Fruit fly (Drosophila melanogaster) Kc167 (cell line): ENCODE data around the gene pzg.

Source experiments
- Myc ChIP-seq: fragments of >200 bp; optimal IDR thresholded peaks from 2 replicates; lab custom pipeline; 2017; ENCODE audit warnings: missing external identifiers
- Sin3A ChIP-seq: fragments of >200 bp; optimal IDR thresholded peaks from 2 replicates; lab custom pipeline; 2018; ENCODE audit warnings: missing external identifiers
- h ChIP-seq: fragments of >200 bp; optimal IDR thresholded peaks from 3 replicates; lab custom pipeline; 2018; ENCODE audit warnings: missing external identifiers
- insv ChIP-seq: fragments of >200 bp; optimal IDR thresholded peaks from 3 replicates; lab custom pipeline; 2018; ENCODE audit warnings: missing external identifiers
- psq ChIP-seq: fragments of >200 bp; optimal IDR thresholded peaks from 2 replicates; lab custom pipeline; 2017; ENCODE audit warnings: missing external identifiers
- ttk ChIP-seq: sonication (Bioruptor generic); optimal IDR thresholded peaks from 2 replicates; lab custom pipeline; 2017; ENCODE audit warnings: missing external identifiers

pzg gene

DNA sequence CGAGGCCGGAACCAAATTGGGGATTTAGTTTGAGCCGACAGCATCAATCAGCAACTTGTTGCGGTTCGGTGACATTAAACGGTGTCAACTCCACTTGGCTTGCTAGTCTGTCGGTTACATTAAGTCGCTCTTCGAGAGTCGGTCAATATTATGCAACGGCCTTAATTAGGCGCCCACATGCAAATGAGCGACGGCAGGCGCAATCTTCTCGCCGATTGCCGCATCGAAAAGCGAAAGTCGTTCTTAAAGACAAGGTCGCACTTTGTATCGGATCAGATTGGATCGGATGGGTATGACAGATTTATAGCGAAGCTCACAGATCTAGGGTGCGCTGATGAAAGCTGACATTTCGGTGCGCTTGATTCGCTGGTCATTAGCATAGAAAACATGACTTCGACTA, 5.2 kb downstream of the pzg start:
- TF ChIP-seq insv (lab: Kevin White, UChicago) (no peak), psq (lab: Kevin White, UChicago) (no peak), Sin3A (lab: Kevin White, UChicago) (no peak), ttk (lab: Kevin White, UChicago) (no peak), Myc (no peak), h (lab: Kevin White, UChicago) (no peak)

DNA sequence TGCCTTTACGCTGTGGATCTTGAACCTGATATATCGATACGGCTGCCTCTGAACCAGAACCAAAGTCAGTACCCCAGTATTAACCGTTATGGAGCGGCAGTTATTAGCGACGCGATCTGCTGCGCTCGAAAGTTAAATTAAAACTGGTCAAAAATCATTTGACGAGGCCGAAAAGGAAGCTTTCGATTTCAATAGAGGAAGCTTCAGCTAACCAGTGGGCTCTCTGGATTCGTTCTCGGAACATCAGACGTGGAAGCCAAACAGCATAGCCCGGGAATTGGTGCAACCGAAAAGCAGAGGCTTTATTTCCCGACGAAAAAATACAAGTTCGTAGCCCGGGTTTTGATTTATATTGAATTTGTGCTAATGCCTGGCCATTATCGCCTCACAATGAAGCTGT, 6.8 kb downstream of the pzg start, which contains the start of gene Cpr78Ca:
Cpr78Ca (minus strand) TSS at position 101 of the 400 bp plus-strand sequence.
- TF ChIP-seq insv (lab: Kevin White, UChicago), result no peak
- no peak for TF ChIP-seq psq (lab: Kevin White, UChicago)
- no peak for TF ChIP-seq Sin3A (lab: Kevin White, UChicago)
- no peak for TF ChIP-seq Myc
- TF ChIP-seq ttk (lab: Kevin White, UChicago), result no peak
- no peak for TF ChIP-seq h (lab: Kevin White, UChicago)

DNA sequence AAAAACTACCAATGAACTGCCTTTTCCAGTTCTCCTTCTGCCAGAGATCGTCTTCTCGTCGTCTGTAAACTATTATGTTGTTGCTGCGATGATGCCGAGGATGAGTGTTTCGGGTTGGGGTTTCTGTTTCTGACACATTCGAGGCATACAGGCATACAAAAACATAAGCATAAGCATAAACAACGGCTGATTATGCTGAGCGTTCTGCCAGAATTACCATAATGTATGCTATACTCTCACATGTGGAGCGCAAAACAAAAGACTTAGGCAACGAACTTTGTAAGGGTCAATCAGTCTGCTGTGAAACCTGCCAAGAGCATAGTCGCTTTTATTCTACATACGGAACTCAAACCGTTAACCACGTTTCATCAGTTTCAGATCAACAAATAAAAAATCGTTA, 8.3 kb downstream of the pzg start, which contains the start of gene Cpr78Cb:
Cpr78Cb (plus strand) TSS at position 291 of the 400 bp plus-strand sequence.
- TF ChIP-seq psq (lab: Kevin White, UChicago) (no peak), Myc (no peak), insv (lab: Kevin White, UChicago) (no peak), Sin3A (lab: Kevin White, UChicago) (no peak), ttk (lab: Kevin White, UChicago) (no peak), h (lab: Kevin White, UChicago) (no peak)

DNA sequence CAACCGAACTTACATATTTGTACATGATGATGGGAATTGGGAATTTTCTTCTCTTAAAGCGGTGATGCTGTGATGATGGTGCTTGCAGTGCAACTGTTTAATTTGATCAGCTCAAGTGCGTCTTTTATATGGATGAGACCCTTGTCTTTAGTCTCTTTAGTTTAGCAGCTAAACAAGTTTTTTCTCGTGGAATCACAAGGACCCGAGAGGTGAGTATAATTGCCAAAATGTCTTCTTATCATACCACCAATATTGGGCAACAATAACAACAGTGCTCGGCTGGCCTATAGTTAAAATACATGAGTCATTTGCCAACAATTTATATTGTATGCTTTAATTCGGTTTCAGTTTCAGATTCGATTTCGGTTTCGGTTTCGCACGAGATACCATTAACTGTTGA, 11.8 kb downstream of the pzg start, which contains the start of gene Edg78E:
Edg78E (minus strand) TSS at position 101 of the 400 bp plus-strand sequence.
- TF ChIP-seq h (lab: Kevin White, UChicago) (no peak), Sin3A (lab: Kevin White, UChicago) (no peak), ttk (lab: Kevin White, UChicago) (no peak)

DNA sequence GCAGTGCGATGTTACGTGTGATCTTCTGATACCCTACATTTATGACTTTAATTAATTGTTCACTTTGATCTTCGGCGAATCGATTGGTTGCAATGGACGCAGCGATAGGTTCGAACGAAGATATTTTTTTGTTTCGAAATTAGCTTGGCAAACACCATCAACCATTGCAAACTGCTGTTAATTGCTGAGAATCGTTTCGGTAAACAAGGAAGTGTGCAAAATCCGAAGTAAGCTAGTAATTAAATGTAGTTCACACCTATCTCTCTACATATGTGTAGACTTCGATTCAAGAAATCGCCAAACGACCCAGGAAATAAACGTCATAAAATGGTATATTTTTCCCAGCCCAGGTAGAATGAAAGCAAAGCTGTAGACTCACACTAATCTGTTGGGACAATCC, 12.5 kb downstream of the pzg start, which contains the start of gene CG43702:
CG43702 (plus strand) TSS at position 301 of the 400 bp plus-strand sequence.
- no peak for TF ChIP-seq psq (lab: Kevin White, UChicago)
- no peak for TF ChIP-seq insv (lab: Kevin White, UChicago)
- TF ChIP-seq h (lab: Kevin White, UChicago), result no peak

DNA sequence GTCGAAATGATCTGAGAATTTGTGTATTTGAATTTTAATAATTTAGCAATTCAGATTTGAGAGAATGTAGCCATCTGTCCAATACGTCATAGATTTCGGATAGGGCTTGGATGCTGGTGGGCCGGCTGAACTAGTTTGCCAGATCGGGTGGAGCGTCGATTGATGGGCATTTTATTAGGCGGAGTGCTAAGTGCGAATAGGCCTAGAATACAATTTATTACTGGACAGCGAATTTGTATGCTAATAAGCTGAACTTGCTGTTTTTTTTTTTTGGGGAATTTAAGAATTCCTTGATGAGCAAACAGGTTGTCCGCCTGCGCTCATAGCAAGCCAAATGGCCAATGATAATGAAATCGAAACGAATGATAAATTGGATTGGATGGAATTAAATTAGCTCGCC, 13.3 kb downstream of the pzg start:
- TF ChIP-seq ttk (lab: Kevin White, UChicago) (no peak), insv (lab: Kevin White, UChicago) (no peak), h (lab: Kevin White, UChicago) (no peak), Sin3A (lab: Kevin White, UChicago) (no peak), Myc (no peak), psq (lab: Kevin White, UChicago) (no peak)

DNA sequence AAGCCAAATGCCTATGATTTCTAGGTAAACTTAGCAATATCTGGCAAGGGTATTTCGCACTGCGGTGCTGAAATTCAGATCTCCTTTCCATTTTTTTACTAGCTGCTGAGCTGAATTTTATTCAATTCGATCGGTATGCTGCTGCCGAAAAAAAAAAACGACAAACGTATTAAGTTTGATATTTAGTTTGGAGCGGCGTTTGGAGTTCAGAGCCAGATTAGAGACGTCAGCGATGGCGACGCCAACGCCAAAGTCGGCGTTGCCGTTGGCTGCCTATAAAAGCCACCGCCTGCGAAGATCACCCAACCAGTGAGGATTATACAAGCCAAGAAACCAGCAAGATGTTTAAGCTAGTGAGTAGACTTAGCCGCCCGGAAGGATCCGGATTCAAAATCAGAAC, 14.4 kb downstream of the pzg start, which contains the start of gene Cpr78Cc:
Cpr78Cc (plus strand) TSS at position 301 of the 400 bp plus-strand sequence.
- TF ChIP-seq ttk (lab: Kevin White, UChicago) (no peak), insv (lab: Kevin White, UChicago) (no peak)

DNA sequence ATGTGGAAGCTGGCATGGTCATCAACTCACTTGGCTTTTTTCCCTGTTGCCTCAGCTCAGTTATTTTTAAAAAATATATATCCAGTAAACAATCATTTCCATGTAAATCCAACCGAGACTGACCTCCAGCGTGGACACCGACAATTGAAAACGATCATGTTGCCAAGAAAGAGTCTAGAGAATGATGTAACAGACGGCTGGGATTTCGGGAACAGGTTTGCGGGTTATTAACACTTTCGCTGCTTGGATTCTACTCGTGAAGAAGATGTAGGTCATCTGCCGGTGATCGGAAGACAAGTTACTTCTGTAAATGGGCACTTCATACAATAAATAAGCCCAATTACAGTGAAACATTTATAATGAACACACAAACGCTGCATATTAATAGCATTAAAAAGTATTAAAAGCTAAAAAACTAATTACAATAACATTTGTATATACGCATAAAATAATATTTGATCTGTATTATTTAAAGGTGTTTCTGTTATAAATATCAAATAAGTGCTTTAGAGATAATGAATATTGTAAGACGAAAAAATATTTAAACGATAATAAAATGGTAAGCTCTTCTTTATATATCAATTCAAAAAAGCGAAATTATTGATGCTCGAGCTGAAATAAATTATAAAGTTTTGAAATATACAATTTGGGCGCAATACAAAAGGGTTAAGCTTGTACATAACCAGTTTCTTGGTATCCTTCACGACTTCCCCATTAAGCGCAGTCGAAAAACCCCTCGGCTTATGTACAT, 16.0 kb downstream of the pzg start:
- TF ChIP-seq h (lab: Kevin White, UChicago) (no peak), Sin3A (lab: Kevin White, UChicago) (no peak), ttk (lab: Kevin White, UChicago) (no peak), Myc (no peak), insv (lab: Kevin White, UChicago) (no peak), psq (lab: Kevin White, UChicago) (no peak)

DNA sequence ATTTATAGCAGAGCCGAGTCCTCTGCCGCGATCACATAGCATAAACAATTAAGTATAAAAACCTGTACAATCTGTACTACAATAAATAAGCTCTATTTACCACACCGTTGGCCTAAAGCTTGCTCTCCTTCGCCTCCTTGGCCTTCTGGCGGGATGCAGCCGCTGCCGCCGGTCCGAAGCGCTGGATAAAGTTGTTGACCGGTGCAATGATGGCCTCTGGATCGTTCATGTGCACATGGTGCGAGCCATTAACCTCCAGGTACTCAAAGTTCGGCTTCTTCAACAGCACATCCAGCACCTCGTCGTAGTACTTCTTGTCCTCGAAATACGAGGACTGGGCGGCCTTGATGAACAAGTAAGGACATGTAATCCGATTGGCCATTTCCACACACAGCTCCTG, 16.6 kb downstream of the pzg start:
- TF ChIP-seq Myc (no peak), psq (lab: Kevin White, UChicago) (no peak), ttk (lab: Kevin White, UChicago) (no peak), Sin3A (lab: Kevin White, UChicago) (no peak), insv (lab: Kevin White, UChicago) (no peak), h (lab: Kevin White, UChicago) (no peak)

DNA sequence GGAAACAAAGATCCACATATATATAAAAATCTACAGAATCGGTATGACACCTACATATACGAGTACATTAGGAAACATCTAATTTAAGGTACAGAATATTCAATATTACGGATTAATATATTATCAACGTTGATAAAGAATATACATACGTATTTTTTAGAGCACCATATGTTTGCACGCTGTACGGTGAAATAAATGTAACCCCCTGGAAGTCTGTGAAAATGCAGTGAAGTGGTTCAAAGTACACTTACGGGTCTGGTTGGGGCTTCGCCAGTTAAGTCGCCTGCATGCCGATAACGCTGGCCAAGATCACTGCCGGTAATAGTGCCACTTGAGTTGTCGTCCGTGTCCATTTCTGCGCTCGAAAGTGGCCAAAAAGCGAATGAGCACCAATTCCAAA, 17.8 kb downstream of the pzg start:
- TF ChIP-seq psq (lab: Kevin White, UChicago) (no peak), insv (lab: Kevin White, UChicago) (no peak), Sin3A (lab: Kevin White, UChicago) (no peak), h (lab: Kevin White, UChicago) (no peak), Myc (no peak), ttk (lab: Kevin White, UChicago) (no peak)

DNA sequence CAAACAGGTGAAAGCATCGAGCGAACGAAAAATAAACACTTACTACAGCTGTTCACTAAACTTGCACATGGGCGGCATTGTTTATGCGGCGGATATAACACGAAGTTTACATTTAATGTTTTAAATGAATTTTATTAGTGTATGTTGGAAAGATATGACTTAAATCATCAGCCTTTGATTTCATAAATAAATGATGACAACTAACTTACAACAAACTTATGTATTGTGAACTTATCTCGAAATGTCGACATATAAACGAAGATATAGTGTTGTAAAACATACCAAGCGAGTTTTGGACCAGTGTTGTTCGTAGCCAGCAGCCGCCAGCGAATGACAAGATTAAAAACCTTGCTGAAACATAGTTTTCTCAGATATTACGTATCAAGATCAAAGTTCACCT, 18.5 kb downstream of the pzg start, which contains the start of the genes CG11309 and CG7632:
CG11309 (minus strand) TSS at position 259 of the 400 bp plus-strand sequence.
CG7632 (plus strand) TSS at position 298 of the 400 bp plus-strand sequence.
- TF ChIP-seq psq (lab: Kevin White, UChicago) (no peak), h (lab: Kevin White, UChicago) (no peak), Myc (no peak), Sin3A (lab: Kevin White, UChicago) (no peak), ttk (lab: Kevin White, UChicago) (no peak), insv (lab: Kevin White, UChicago) (no peak)
